Worm (Caenorhabditis elegans) whole organism, late embryonic: ENCODE measurements around the gene F11D11.12.
"Not testable (repeated sequence)": the region's sequence is repeated elsewhere in the genome, so short reads cannot be mapped to it uniquely, and the experiment has no call there.

ENCODE experiments used
- C08G9.2 ChIP-seq: sonication (generic microtip); optimal IDR thresholded peaks from 2 replicates; lab custom pipeline; 2016; ENCODE audit warnings: mild to moderate bottlenecking, missing genetic modification characterization, moderate library complexity, missing compliant biosample characterization
- C38D4.7 ChIP-seq: fragments of 200-800 bp; sonication (Bioruptor generic); optimal IDR thresholded peaks from 2 replicates; lab custom pipeline; 2018; ENCODE audit warnings: mild to moderate bottlenecking, missing genetic modification characterization, moderate library complexity, missing compliant biosample characterization
- T23F11.4 ChIP-seq: fragments of 200-800 bp; sonication (Bioruptor generic); optimal IDR thresholded peaks from 2 replicates; lab custom pipeline; 2018; ENCODE audit warnings: mild to moderate bottlenecking, missing genetic modification characterization, missing compliant biosample characterization
- Y22D7AL.16 ChIP-seq: sonication (generic microtip); optimal IDR thresholded peaks from 2 replicates; lab custom pipeline; 2016; ENCODE audit warnings: missing genetic modification characterization, missing compliant biosample characterization
- ahr-1 ChIP-seq: sonication (generic microtip); optimal IDR thresholded peaks from 2 replicates; lab custom pipeline; 2016; ENCODE audit warnings: missing genetic modification characterization, missing compliant biosample characterization
- ceh-14 ChIP-seq: sonication (generic microtip); optimal IDR thresholded peaks from 2 replicates; lab custom pipeline; 2016; ENCODE audit warnings: missing genotype, missing genetic modification characterization, missing compliant biosample characterization
- ceh-18 ChIP-seq: sonication (generic microtip); optimal IDR thresholded peaks from 2 replicates; lab custom pipeline; 2016; ENCODE audit warnings: missing genetic modification characterization, missing compliant biosample characterization
- ceh-22 ChIP-seq: sonication (generic microtip); optimal IDR thresholded peaks from 2 replicates; lab custom pipeline; 2017; ENCODE audit warnings: missing biosample characterization, missing genetic modification characterization
- ceh-24 ChIP-seq: sonication (generic microtip); optimal IDR thresholded peaks from 2 replicates; lab custom pipeline; 2016; ENCODE audit warnings: mild to moderate bottlenecking, missing genetic modification characterization, missing compliant biosample characterization
- ceh-6 ChIP-seq: fragments of 200-800 bp; sonication (Bioruptor generic); optimal IDR thresholded peaks from 2 replicates; lab custom pipeline; 2018; ENCODE audit warnings: mild to moderate bottlenecking, missing genetic modification characterization, missing compliant biosample characterization
- ceh-9 ChIP-seq: sonication (generic microtip); optimal IDR thresholded peaks from 2 replicates; lab custom pipeline; 2016; ENCODE audit warnings: mild to moderate bottlenecking, missing genetic modification characterization, inconsistent platforms, missing compliant biosample characterization
- che-1 ChIP-seq: sonication (generic microtip); optimal IDR thresholded peaks from 2 replicates; lab custom pipeline; 2016; ENCODE audit warnings: mild to moderate bottlenecking, missing genetic modification characterization, missing compliant biosample characterization
- dmd-4 ChIP-seq: sonication (generic microtip); optimal IDR thresholded peaks from 2 replicates; lab custom pipeline; 2016; ENCODE audit warnings: borderline replicate concordance, missing genetic modification characterization, missing compliant biosample characterization
- dve-1 ChIP-seq: sonication (generic microtip); optimal IDR thresholded peaks from 2 replicates; lab custom pipeline; 2017; ENCODE audit warnings: antibody characterized with exemption, mild to moderate bottlenecking, missing genetic modification characterization, missing compliant biosample characterization
- elt-4 ChIP-seq: sonication (generic microtip); optimal IDR thresholded peaks from 2 replicates; lab custom pipeline; 2016; ENCODE audit warnings: missing genetic modification characterization, missing compliant biosample characterization
- fkh-10 ChIP-seq: fragments of 150-350 bp; optimal IDR thresholded peaks from 2 replicates; lab custom pipeline; 2014; ENCODE audit warnings: missing biosample characterization, missing genetic modification reagents, missing genetic modification characterization
- fkh-6 ChIP-seq: sonication (generic microtip); optimal IDR thresholded peaks from 2 replicates; lab custom pipeline; 2016; ENCODE audit warnings: missing genetic modification characterization, missing compliant biosample characterization
- gmeb-2 ChIP-seq: sonication (generic microtip); optimal IDR thresholded peaks from 2 replicates; lab custom pipeline; 2016; ENCODE audit warnings: missing genetic modification characterization, inconsistent platforms, missing compliant biosample characterization
- hlh-15 ChIP-seq: sonication (generic microtip); optimal IDR thresholded peaks from 2 replicates; lab custom pipeline; 2016; ENCODE audit warnings: missing genetic modification characterization, missing compliant biosample characterization
- hlh-6 ChIP-seq: sonication (generic microtip); optimal IDR thresholded peaks from 2 replicates; lab custom pipeline; 2016; ENCODE audit warnings: missing genotype, missing genetic modification characterization, missing compliant biosample characterization
- hlh-8 ChIP-seq: sonication (generic microtip); optimal IDR thresholded peaks from 2 replicates; lab custom pipeline; 2016; ENCODE audit warnings: missing genotype, missing genetic modification characterization, missing compliant biosample characterization
- lin-11 ChIP-seq: fragments of 200-800 bp; sonication (Bioruptor generic); optimal IDR thresholded peaks from 2 replicates; lab custom pipeline; 2018; ENCODE audit warnings: mild to moderate bottlenecking, missing genetic modification characterization, missing compliant biosample characterization
- madf-2 ChIP-seq: sonication (generic microtip); optimal IDR thresholded peaks from 2 replicates; lab custom pipeline; 2017; ENCODE audit warnings: missing genetic modification characterization, missing compliant biosample characterization
- mec-3 ChIP-seq: sonication (generic microtip); optimal IDR thresholded peaks from 2 replicates; lab custom pipeline; 2016; ENCODE audit warnings: borderline replicate concordance, missing genetic modification characterization, missing compliant biosample characterization
- odd-2 ChIP-seq: sonication (generic microtip); optimal IDR thresholded peaks from 2 replicates; lab custom pipeline; 2017; ENCODE audit warnings: antibody characterized with exemption, mild to moderate bottlenecking, missing genetic modification characterization, missing compliant biosample characterization
- pag-3 ChIP-seq: sonication (generic microtip); optimal IDR thresholded peaks from 2 replicates; lab custom pipeline; 2016; ENCODE audit warnings: missing compliant biosample characterization, missing genetic modification characterization, borderline replicate concordance
- pax-1 ChIP-seq: fragments of 150-350 bp; optimal IDR thresholded peaks from 2 replicates; lab custom pipeline; 2014; ENCODE audit warnings: missing biosample characterization, missing genetic modification characterization
- pha-2 ChIP-seq: sonication (generic microtip); optimal IDR thresholded peaks from 2 replicates; lab custom pipeline; 2017; ENCODE audit warnings: mild to moderate bottlenecking, missing genetic modification characterization, missing compliant biosample characterization
- pha-4 ChIP-seq: fragments of 150-350 bp; optimal IDR thresholded peaks from 2 replicates; lab custom pipeline; 2018; ENCODE audit warnings: missing biosample characterization, missing genetic modification reagents, missing genetic modification characterization
- ref-2 ChIP-seq: sonication (generic microtip); optimal IDR thresholded peaks from 2 replicates; lab custom pipeline; 2016; ENCODE audit warnings: missing genetic modification characterization, missing compliant biosample characterization
- rnt-1 ChIP-seq: sonication (generic microtip); optimal IDR thresholded peaks from 2 replicates; lab custom pipeline; 2016; ENCODE audit warnings: missing genetic modification characterization, missing compliant biosample characterization
- sox-2 ChIP-seq: fragments of 200-800 bp; sonication (Bioruptor generic); IDR thresholded peaks from 2 replicates; pipeline ENCODE4 v1.3.6; 2022; ENCODE audit warnings: missing genetic modification reagents, missing genetic modification characterization, missing compliant biosample characterization
- syd-9 ChIP-seq: sonication (generic microtip); optimal IDR thresholded peaks from 2 replicates; lab custom pipeline; 2016; ENCODE audit warnings: mild to moderate bottlenecking, missing genetic modification characterization, moderate library complexity, missing compliant biosample characterization
- tbx-7 ChIP-seq: sonication (generic microtip); optimal IDR thresholded peaks from 2 replicates; lab custom pipeline; 2016; ENCODE audit warnings: missing genotype, missing genetic modification characterization, missing compliant biosample characterization
- ttx-3 ChIP-seq: sonication (generic microtip); optimal IDR thresholded peaks from 2 replicates; lab custom pipeline; 2016; ENCODE audit warnings: missing genetic modification reagents, missing genetic modification characterization, missing compliant biosample characterization
- unc-55 ChIP-seq: sonication (generic microtip); optimal IDR thresholded peaks from 2 replicates; lab custom pipeline; 2017; ENCODE audit warnings: missing biosample characterization, missing genetic modification reagents, missing genetic modification characterization
- zip-5 ChIP-seq: sonication (generic microtip); optimal IDR thresholded peaks from 2 replicates; lab custom pipeline; 2016; ENCODE audit warnings: missing genetic modification characterization, missing compliant biosample characterization
- ztf-16 ChIP-seq: sonication (generic microtip); optimal IDR thresholded peaks from 2 replicates; lab custom pipeline; 2017; ENCODE audit warnings: missing genetic modification characterization, missing compliant biosample characterization

Gene F11D11.12

DNA sequence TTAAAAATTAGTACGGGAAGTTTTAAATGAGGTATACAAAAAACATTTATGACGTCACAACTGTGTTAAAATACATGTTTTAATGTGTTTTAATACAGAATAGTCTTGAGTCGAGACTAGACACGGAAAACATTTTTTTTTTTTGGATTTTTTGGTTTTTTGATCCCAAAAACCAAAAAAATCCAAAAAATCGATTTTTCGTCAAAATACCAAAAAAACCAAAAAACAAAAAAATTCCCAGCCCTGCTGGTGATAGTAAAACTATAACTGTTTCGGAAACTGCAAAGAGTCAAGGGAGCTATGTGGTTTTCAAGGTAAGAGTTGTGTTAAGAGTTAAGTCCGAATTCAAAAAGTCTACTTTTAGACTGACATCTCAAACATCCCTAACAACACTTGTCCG, 10.6 kb upstream of the F11D11.12 start, which contains the start of gene F11D11.4:
Gene F11D11.4 (plus strand): TSS at position 301 of the 400 bp plus-strand sequence.
- TF ChIP-seq odd-2 (tag; lab: Kevin White, UChicago) = no peak
- no peak for TF ChIP-seq lin-11 (tag; lab: Kevin White, UChicago)
- no peak for TF ChIP-seq ref-2
- TF ChIP-seq pha-2 (tag; lab: Kevin White, UChicago) = no peak
- no peak for TF ChIP-seq ceh-24 (tag; lab: Kevin White, UChicago)
- no peak for TF ChIP-seq hlh-6 (tag; lab: Kevin White, UChicago)
- no peak for TF ChIP-seq che-1 (tag; lab: Kevin White, UChicago)
- no peak for TF ChIP-seq ceh-14 (tag; lab: Kevin White, UChicago)
- no peak for TF ChIP-seq pax-1 (tag; lab: Kevin White, UChicago)
- TF ChIP-seq sox-2 (GFP tag; lab: Robert Waterston, UW) = no peak
- no peak for TF ChIP-seq dve-1
- TF ChIP-seq hlh-15 (tag; lab: Kevin White, UChicago) = no peak
- no peak for TF ChIP-seq tbx-7 (tag; lab: Kevin White, UChicago)
- no peak for TF ChIP-seq fkh-6 (tag; lab: Kevin White, UChicago)
- no peak for TF ChIP-seq pag-3 (tag; lab: Kevin White, UChicago)

DNA sequence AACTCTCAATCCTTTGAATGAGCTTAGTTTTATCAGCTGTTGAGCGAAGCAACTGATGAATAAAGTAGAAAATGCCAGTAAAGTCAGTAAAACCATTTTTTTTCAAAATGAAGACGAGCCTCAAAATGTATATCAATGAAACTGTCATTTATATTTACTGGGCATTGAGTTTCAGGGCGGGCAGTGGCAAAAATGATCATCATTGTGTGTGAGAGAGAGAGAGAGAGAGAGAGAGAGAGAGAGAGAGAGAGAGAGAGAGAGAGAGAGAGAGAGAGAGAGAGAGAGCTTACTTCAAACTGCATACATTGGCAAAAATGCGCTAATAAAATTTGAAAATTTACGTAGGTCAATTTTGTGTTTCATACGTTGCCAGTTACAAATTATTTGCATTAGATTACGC, 9.7 kb upstream of the F11D11.12 start, which contains the start of gene F11D11.3:
Gene F11D11.3 (minus strand): TSS at position 101 of the 400 bp plus-strand sequence.
- TF ChIP-seq ceh-9 (tag; lab: Kevin White, UChicago) = no peak
- no peak for TF ChIP-seq madf-2 (tag; lab: Kevin White, UChicago)
- no peak for TF ChIP-seq zip-5 (tag; lab: Kevin White, UChicago)

DNA sequence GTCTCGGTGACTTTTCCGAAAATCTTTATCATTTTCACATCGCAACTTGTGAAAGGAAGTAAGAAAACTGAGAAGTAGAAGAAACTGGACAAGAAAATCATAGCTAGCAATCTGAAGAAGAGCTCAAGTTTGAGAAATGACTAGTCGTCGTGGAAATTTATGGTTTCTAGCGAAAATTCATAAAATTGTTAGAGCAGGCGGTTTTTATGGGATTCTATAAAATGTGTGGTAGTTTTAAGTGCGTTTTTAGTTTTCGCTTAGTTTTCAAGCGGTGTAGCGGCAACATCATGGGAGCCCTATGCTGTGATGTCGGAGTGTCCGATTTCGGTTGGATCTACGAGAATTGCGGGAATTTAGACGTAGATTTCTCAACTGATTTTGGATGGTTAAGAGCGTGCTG, 3.8 kb upstream of the F11D11.12 start, which contains the start of gene clec-254:
Gene clec-254 (minus strand): TSS at position 101 of the 400 bp plus-strand sequence.
- TF ChIP-seq dmd-4; gmeb-2 (tag; lab: Kevin White, UChicago); mec-3 (tag; lab: Kevin White, UChicago): not testable (repeated sequence)

DNA sequence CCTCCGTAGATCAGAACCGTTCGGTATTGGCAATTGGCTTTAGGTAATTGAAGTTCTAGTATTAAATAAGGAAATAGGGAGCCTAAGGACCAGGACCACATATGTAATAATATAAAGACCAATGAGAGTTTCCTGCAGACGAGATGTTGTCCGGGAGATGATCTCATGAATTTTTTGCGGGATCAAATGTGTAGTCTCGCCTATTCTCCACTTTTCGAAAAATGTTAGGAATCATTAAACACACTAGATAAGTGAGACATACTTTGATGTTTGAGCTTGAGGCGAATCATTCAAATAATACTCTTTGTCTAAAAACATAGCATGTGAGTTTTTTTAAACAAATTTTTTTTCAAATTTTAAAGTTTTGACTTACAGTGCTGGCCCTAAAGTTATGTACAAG, 2.6 kb upstream of the F11D11.12 start, which contains the start of gene F11D11.6:
Gene F11D11.6 (minus strand): TSS at position 101 of the 400 bp plus-strand sequence.
- TF ChIP-seq ref-2 (no peak), dmd-4 (no peak), gmeb-2 (tag; lab: Kevin White, UChicago) (no peak), ttx-3 (no peak), ztf-16 (tag; lab: Kevin White, UChicago) (no peak), odd-2 (tag; lab: Kevin White, UChicago) (no peak), unc-55 (no peak), Y22D7AL.16 (tag; lab: Kevin White, UChicago) (no peak), hlh-6 (tag; lab: Kevin White, UChicago) (no peak), C08G9.2 (tag; lab: Kevin White, UChicago) (no peak), ahr-1 (tag; lab: Kevin White, UChicago) (no peak), ceh-6 (GFP tag; lab: Kevin White, UChicago) (no peak), fkh-10 (GFP tag; lab: Kevin White, UChicago) (no peak), T23F11.4 (GFP tag; lab: Kevin White, UChicago) (no peak), dve-1 (no peak), zip-5 (tag; lab: Kevin White, UChicago) (no peak), rnt-1 (tag; lab: Kevin White, UChicago) (no peak), elt-4 (no peak), tbx-7 (tag; lab: Kevin White, UChicago) (no peak), syd-9 (tag; lab: Kevin White, UChicago) (no peak)

DNA sequence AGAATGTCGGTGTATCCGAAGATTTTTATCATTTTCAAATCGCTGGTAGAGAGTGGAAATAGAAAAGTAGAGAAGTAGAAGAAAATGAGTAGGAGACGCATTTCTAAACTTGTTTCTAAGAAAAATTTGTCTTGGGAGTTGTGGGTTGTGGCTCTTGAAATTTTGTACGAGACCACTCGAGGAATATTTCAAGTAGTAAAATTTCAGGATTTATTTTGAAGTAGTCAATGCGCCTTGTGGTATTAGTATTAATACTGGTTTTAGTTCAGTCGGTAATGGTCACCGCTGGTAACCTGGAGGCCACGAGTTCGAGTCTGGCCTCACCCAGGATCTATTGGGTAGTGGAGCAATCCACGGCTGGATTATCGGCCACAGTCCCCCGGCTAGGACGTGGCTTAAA, 1.8 kb downstream of the F11D11.12 start, which contains the start of gene clec-252:
Gene clec-252 (minus strand): TSS at position 101 of the 400 bp plus-strand sequence.
- no peak for TF ChIP-seq ceh-9 (tag; lab: Kevin White, UChicago)
- TF ChIP-seq C38D4.7 (GFP tag; lab: Kevin White, UChicago) = no peak
- TF ChIP-seq ceh-18 = no peak
- TF ChIP-seq pha-4 = no peak
- no peak for TF ChIP-seq ceh-22
- TF ChIP-seq hlh-8 (tag; lab: Kevin White, UChicago) = no peak
- TF ChIP-seq T23F11.4 (GFP tag; lab: Kevin White, UChicago) = no peak
